Worm (Caenorhabditis elegans) whole organism, early embryonic: Measurements from ENCODE around the gene K01A6.5.

ENCODE experiments used
- ama-1 ChIP-seq: fragments of 150-350 bp; optimal IDR thresholded peaks from 2 replicates; lab custom pipeline; 2014
- ceh-13 ChIP-seq: fragments of 200-800 bp; sonication (Bioruptor generic); optimal IDR thresholded peaks from 2 replicates; lab custom pipeline; 2018; ENCODE audit warnings: mild to moderate bottlenecking, missing genetic modification characterization, missing compliant biosample characterization
- ets-7 ChIP-seq: sonication (generic microtip); optimal IDR thresholded peaks from 2 replicates; lab custom pipeline; 2016; ENCODE audit warnings: missing genotype, missing genetic modification characterization, missing compliant biosample characterization
- hmbx-1 ChIP-seq: sonication (generic microtip); optimal IDR thresholded peaks from 2 replicates; lab custom pipeline; 2016; ENCODE audit warnings: mild to moderate bottlenecking, missing genetic modification characterization, missing compliant biosample characterization
- hnd-1 ChIP-seq: sonication (generic microtip); optimal IDR thresholded peaks from 2 replicates; lab custom pipeline; 2016; ENCODE audit warnings: missing genetic modification characterization, missing compliant biosample characterization
- sea-1 ChIP-seq: fragments of 200-800 bp; sonication (Bioruptor generic); conservative IDR thresholded peaks from 2 replicates; pipeline ENCODE4 v1.3.6; 2022; ENCODE audit warnings: missing genetic modification characterization, missing compliant biosample characterization

ce11 chrIV:11785064-11785840 lies 42.7 kb downstream of the K01A6.5 start:
- TF ChIP-seq hmbx-1 (tag; lab: Kevin White, UChicago) (no peak), ceh-13 (no peak), hnd-1 (tag; lab: Kevin White, UChicago) (no peak), ets-7 (no peak), ama-1 (lab: Kevin White, UChicago) (no peak), sea-1 (GFP tag; lab: Robert Waterston, UW) (no peak)
